Fruit fly (Drosophila melanogaster) whole organism, embryonic: ENCODE measurements around the gene CG17118.

Experiments
- CG1233 ChIP-seq: fragments of 200-800 bp; sonication (Bioruptor generic); optimal IDR thresholded peaks from 4 replicates; lab custom pipeline; 2018; ENCODE audit warnings: missing biosample characterization, mild to moderate bottlenecking, missing genetic modification characterization
- CG14710 ChIP-seq: fragments of 200-800 bp; sonication (Bioruptor generic); optimal IDR thresholded peaks from 3 replicates; lab custom pipeline; 2019; ENCODE audit warnings: missing biosample characterization, mild to moderate bottlenecking, missing genetic modification characterization, moderate library complexity
- CG1529 ChIP-seq: fragments of 200-800 bp; sonication (Bioruptor generic); optimal IDR thresholded peaks from 3 replicates; lab custom pipeline; 2018; ENCODE audit warnings: missing biosample characterization, missing genetic modification characterization
- CG34376 ChIP-seq: fragments of 200-800 bp; sonication (Bioruptor generic); optimal IDR thresholded peaks from 2 replicates; lab custom pipeline; 2018; ENCODE audit warnings: missing biosample characterization, mild to moderate bottlenecking, missing genetic modification characterization
- CG5245 ChIP-seq: fragments of 200-800 bp; sonication (Bioruptor generic); optimal IDR thresholded peaks from 3 replicates; lab custom pipeline; 2016; ENCODE audit warnings: missing biosample characterization, missing genetic modification characterization
- CG6689 ChIP-seq: fragments of 200-800 bp; sonication (Bioruptor generic); IDR thresholded peaks from 2 replicates; pipeline ENCODE4 v1.3.6; 2022; ENCODE audit warnings: missing biosample characterization, missing genetic modification characterization
- Gug ChIP-seq: fragments of 200-800 bp; sonication (Bioruptor generic); IDR thresholded peaks from 4 replicates; pipeline ENCODE4 v1.3.6; 2022; ENCODE audit warnings: missing biosample characterization, missing genetic modification characterization
- Myb ChIP-seq: fragments of 200-800 bp; sonication (Bioruptor generic); optimal IDR thresholded peaks from 2 replicates; lab custom pipeline; 2016; ENCODE audit warnings: missing biosample characterization, missing genetic modification characterization
- Neu2 ChIP-seq: fragments of 200-800 bp; sonication (Bioruptor generic); optimal IDR thresholded peaks from 3 replicates; lab custom pipeline; 2016; ENCODE audit warnings: missing biosample characterization, missing genetic modification characterization, borderline replicate concordance
- bbx ChIP-seq: fragments of 200-800 bp; sonication (Bioruptor generic); IDR thresholded peaks from 2 replicates; pipeline ENCODE4 v1.3.6; 2022; ENCODE audit warnings: missing biosample characterization, missing genetic modification characterization; ENCODE audit not compliant: partially characterized antibody
- hth ChIP-seq: fragments of >200 bp; optimal IDR thresholded peaks from 2 replicates; lab custom pipeline; 2017; ENCODE audit warnings: inconsistent platforms
- ranshi ChIP-seq: fragments of 200-800 bp; sonication (Bioruptor generic); IDR thresholded peaks from 2 replicates; pipeline ENCODE4 v1.3.6; 2022; ENCODE audit warnings: missing biosample characterization, missing genetic modification characterization
- tap ChIP-seq: fragments of 200-800 bp; optimal IDR thresholded peaks from 3 replicates; lab custom pipeline; 2019; ENCODE audit warnings: missing biosample characterization, mild to moderate bottlenecking, missing genetic modification characterization, moderate library complexity
- tll ChIP-seq, 2 experiments: fragments of 200-800 bp in 1 of 2; fragments of >200 bp in 1 of 2; sonication (Bioruptor generic) in 1 of 2; optimal IDR thresholded peaks; 2 replicates each; lab custom pipeline; 2017 to 2019; ENCODE audit warnings: missing biosample characterization in 2 of 2, missing genetic modification characterization in 2 of 2, mild to moderate bottlenecking in 1 of 2, moderate library complexity in 1 of 2

DNA sequence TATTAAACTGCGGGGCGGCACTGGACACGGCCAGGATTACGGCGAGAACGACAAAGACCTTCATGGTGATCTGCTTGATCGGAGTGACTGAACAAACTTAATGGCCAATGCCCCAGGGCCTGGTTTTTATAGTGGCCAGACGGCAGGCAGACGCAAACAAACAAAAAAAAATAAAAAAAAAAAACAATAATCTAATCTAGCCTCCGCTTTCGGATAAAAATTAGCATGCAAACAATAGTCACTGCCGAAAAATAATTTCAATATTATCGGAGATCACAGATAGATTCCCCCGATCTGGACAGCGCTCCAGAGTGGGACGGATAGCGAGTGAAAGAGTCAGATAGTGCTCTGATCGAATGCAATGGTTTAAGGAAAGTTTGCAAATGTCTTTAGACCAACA, 45.7 kb upstream of the CG17118 start, which contains the start of gene CG7299:
- no peak for TF ChIP-seq Myb
- no peak for TF ChIP-seq Gug (GFP tag; lab: Robert Waterston, UW)
- no peak for TF ChIP-seq CG5245 (GFP tag; lab: Kevin White, UChicago)
- TF ChIP-seq Neu2 (GFP tag; lab: Kevin White, UChicago): no peak
- TF ChIP-seq ranshi (GFP tag; lab: Robert Waterston, UW): no peak
- TF ChIP-seq CG34376 (GFP tag; lab: Kevin White, UChicago): no peak
- no peak for TF ChIP-seq tap (tag; lab: Kevin White, UChicago)
- no peak for TF ChIP-seq CG14710 (tag; lab: Kevin White, UChicago)
- TF ChIP-seq CG1233: no peak
- TF ChIP-seq tll (GFP tag; optimal IDR thresholded peaks at IDR 0.05; lab: Kevin White, UChicago): no peak
- no peak for TF ChIP-seq hth (lab: Kevin White, UChicago)
- no peak for TF ChIP-seq CG1529 (GFP tag; lab: Kevin White, UChicago)
- no peak for TF ChIP-seq CG6689
- no peak for TF ChIP-seq bbx
